Worm (Caenorhabditis elegans): Measurements from ENCODE around the gene K07E3.1.

K07E3.1 gene

DNA sequence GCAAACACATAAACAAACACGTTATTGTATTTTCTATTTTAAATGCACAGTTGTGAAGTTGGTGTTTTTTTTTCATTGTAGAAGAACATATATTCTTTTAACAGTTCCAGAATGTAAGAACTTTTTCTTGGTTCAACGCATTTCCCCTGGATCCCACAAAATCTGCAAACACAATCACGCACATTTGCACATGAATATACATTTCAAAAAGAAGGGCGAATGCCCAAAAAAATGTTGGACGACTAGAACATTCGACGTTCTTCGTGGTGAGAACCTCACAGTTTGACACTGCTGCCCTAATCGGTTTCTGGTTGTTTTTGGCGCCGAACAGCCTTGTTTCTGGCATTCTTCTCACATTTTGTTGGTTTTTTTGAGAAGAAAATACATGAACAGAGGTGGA is 708 bp upstream of the K07E3.1 start (continued):
- TF ChIP-seq lsy-2 (tag; optimal IDR thresholded peaks at IDR 0.05) (no peak), alr-1 (tag; optimal IDR thresholded peaks at IDR 0.05) (no peak), nhr-12 (tag; optimal IDR thresholded peaks at IDR 0.05) (no peak)

DNA sequence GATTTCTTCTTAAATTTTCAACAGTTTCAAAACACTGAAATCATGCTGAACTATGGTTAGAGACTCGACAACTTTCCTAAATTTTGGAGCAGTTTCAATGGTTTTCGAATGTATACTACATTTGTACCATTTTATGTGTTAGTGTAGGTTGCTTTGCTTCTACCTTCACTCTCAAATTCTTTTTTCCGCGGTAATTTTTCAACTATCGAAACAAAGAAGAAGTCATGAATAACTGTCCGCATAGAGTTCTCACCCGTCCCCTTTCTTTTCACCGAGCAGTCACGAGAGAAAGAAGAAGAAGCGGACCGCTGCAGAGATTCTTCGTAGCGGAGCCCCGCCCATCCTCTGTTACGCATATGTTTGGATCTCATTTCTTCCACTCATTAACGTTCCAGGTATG is 5.9 kb downstream of the K07E3.1 start, which contains the start of gene hlh-8:
Gene hlh-8, plus strand, starts transcription at position 301 of the 400 bp plus-strand sequence.
- no peak for TF ChIP-seq elt-1 (tag; optimal IDR thresholded peaks at IDR 0.05)
- TF ChIP-seq F13H6.1 (tag; optimal IDR thresholded peaks at IDR 0.05): no peak
- no peak for TF ChIP-seq elt-3 (tag; optimal IDR thresholded peaks at IDR 0.05)

ce11 chrX:8117827-8118317 is 7.6 kb downstream of the K07E3.1 start:
- TF ChIP-seq fos-1 (tag; optimal IDR thresholded peaks at IDR 0.05) (no peak), mbf-1 (tag; optimal IDR thresholded peaks at IDR 0.05) (no peak), aly-2 (tag; optimal IDR thresholded peaks at IDR 0.05) (no peak), sma-9 (GFP tag; optimal IDR thresholded peaks at IDR 0.05) (no peak), sma-9 (tag; optimal IDR thresholded peaks at IDR 0.05) (no peak), snpc-4 (tag; optimal IDR thresholded peaks at IDR 0.05) (no peak), nhr-23 (tag; optimal IDR thresholded peaks at IDR 0.05) (no peak), unc-39 (tag; optimal IDR thresholded peaks at IDR 0.05) (no peak), F13H6.1 (tag; optimal IDR thresholded peaks at IDR 0.05) (no peak), lsy-2 (tag; optimal IDR thresholded peaks at IDR 0.05) (no peak), unc-55 (GFP tag; optimal IDR thresholded peaks at IDR 0.05) (no peak), nhr-12 (tag; optimal IDR thresholded peaks at IDR 0.05) (no peak), mab-5 (tag; optimal IDR thresholded peaks at IDR 0.05) (no peak), ztf-1 (GFP tag; conservative IDR thresholded peaks at IDR 0.05) (no peak), nhr-129 (tag; optimal IDR thresholded peaks at IDR 0.05) (no peak), gmeb-1 (tag; optimal IDR thresholded peaks at IDR 0.05) (no peak), dmd-4 (tag; optimal IDR thresholded peaks at IDR 0.05) (no peak), skn-1 (tag; optimal IDR thresholded peaks at IDR 0.05) (no peak), nhr-77 (tag; optimal IDR thresholded peaks at IDR 0.05) (no peak)

DNA sequence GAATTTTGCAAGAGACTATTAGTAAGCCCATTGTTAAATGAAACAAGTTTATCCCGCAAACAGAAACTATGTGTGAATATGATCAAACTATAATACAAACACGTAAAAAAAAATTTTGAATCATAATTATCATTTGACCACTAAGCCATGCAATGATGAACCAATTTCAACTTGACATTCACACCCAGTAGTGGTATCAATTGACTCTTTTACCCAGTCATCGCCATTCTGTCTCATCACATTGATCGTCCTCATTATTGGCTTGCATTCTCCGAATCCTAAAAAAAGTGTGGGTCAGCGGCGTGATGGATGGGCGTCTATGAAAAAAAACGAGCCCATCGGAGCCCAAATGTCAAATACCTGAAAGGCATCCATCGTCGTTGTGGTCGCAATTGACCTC is 10.0 kb downstream of the K07E3.1 start:
- TF ChIP-seq gmeb-1 (tag; optimal IDR thresholded peaks at IDR 0.05) (no peak), sma-9 (GFP tag; optimal IDR thresholded peaks at IDR 0.05) (no peak), sma-9 (tag; optimal IDR thresholded peaks at IDR 0.05) (no peak)

ce11 chrX:8123194-8123593 is 13.0 kb downstream of the K07E3.1 start, which contains the start of gene C02B8.12:
Gene C02B8.12 (minus strand): TSS chrX:8123368.
- no peak for TF ChIP-seq mdl-1 (tag; optimal IDR thresholded peaks at IDR 0.05)
- TF ChIP-seq nhr-25 (tag; optimal IDR thresholded peaks at IDR 0.05): no peak
- TF ChIP-seq blmp-1 (tag; optimal IDR thresholded peaks at IDR 0.05; ENCODE audit: insufficient read depth): no peak
- TF ChIP-seq ztf-4 (tag; optimal IDR thresholded peaks at IDR 0.05): no peak
- TF ChIP-seq unc-55 (GFP tag; optimal IDR thresholded peaks at IDR 0.05): no peak
- TF ChIP-seq ztf-11 (tag; optimal IDR thresholded peaks at IDR 0.05): no peak
- no peak for TF ChIP-seq nhr-237 (tag; optimal IDR thresholded peaks at IDR 0.05)
- TF ChIP-seq snpc-4 (tag; optimal IDR thresholded peaks at IDR 0.05): no peak
- no peak for TF ChIP-seq gmeb-1 (tag; optimal IDR thresholded peaks at IDR 0.05)
- TF ChIP-seq lin-13 (GFP tag; optimal IDR thresholded peaks at IDR 0.05): no peak
- no peak for TF ChIP-seq egl-27 (tag; optimal IDR thresholded peaks at IDR 0.05)
- TF ChIP-seq sma-3 (GFP tag; optimal IDR thresholded peaks at IDR 0.05): no peak
- TF ChIP-seq ama-1 (optimal IDR thresholded peaks at IDR 0.05): no peak
- TF ChIP-seq C34F6.9 (tag; optimal IDR thresholded peaks at IDR 0.05): no peak
- no peak for TF ChIP-seq nhr-77 (tag; optimal IDR thresholded peaks at IDR 0.05)
- TF ChIP-seq ceh-82 (tag; optimal IDR thresholded peaks at IDR 0.05): no peak

ce11 chrX:8129543-8129942 is 19.3 kb downstream of the K07E3.1 start, which contains the start of gene frpr-1:
Gene frpr-1 (minus strand): TSS chrX:8129643.
- no peak for TF ChIP-seq nhr-10 (tag; optimal IDR thresholded peaks at IDR 0.05)
- TF ChIP-seq egl-27 (tag; optimal IDR thresholded peaks at IDR 0.05): no peak
- TF ChIP-seq unc-55 (GFP tag; optimal IDR thresholded peaks at IDR 0.05): no peak
- TF ChIP-seq ZK546.5 (tag; optimal IDR thresholded peaks at IDR 0.05): no peak
- TF ChIP-seq sem-4 (tag; optimal IDR thresholded peaks at IDR 0.05): no peak
- no peak for TF ChIP-seq crh-2 (tag; optimal IDR thresholded peaks at IDR 0.05)
- no peak for TF ChIP-seq nhr-12 (tag; optimal IDR thresholded peaks at IDR 0.05)
- no peak for TF ChIP-seq nhr-11 (tag; optimal IDR thresholded peaks at IDR 0.05)
- TF ChIP-seq mab-5 (tag; optimal IDR thresholded peaks at IDR 0.05): no peak
- no peak for TF ChIP-seq skn-1 (tag; optimal IDR thresholded peaks at IDR 0.05)
- no peak for TF ChIP-seq lin-39 (tag; optimal IDR thresholded peaks at IDR 0.05)
- TF ChIP-seq nhr-25 (tag; optimal IDR thresholded peaks at IDR 0.05): no peak
- no peak for TF ChIP-seq nhr-23 (tag; optimal IDR thresholded peaks at IDR 0.05)
- TF ChIP-seq blmp-1 (tag; optimal IDR thresholded peaks at IDR 0.05; ENCODE audit: insufficient read depth): no peak
- no peak for TF ChIP-seq ceh-16 (tag; optimal IDR thresholded peaks at IDR 0.05)
- no peak for TF ChIP-seq nhr-237 (tag; optimal IDR thresholded peaks at IDR 0.05)
- no peak for TF ChIP-seq unc-62 (GFP tag; optimal IDR thresholded peaks at IDR 0.05)
- no peak for TF ChIP-seq unc-39 (tag; optimal IDR thresholded peaks at IDR 0.05)
- no peak for TF ChIP-seq ama-1 (optimal IDR thresholded peaks at IDR 0.05)
- no peak for TF ChIP-seq snpc-4 (tag; optimal IDR thresholded peaks at IDR 0.05)

Data from whole organism, L2 larva.